Fruit fly (Drosophila melanogaster): ENCODE data around the gene CG31091.

The CG31091 gene

dm6 chr3R:25880971-25881809, 18.5 kb upstream of the CG31091 start, which contains the start of gene Tsp96F (continued):
- 0 out of 3 replicates have a peak, but pooled peaks have one; percentile 9 for TF ChIP-seq ken (GFP tag; IDR thresholded peaks at IDR 0.05)
- TF ChIP-seq ato (GFP tag; IDR thresholded peaks at IDR 0.05; ENCODE audit: partially characterized antibody) = peak; percentile 13; the same call in 1 of the 2 replicates
- peak; percentile 63 for TF ChIP-seq Scr (GFP tag; IDR thresholded peaks at IDR 0.05; ENCODE audit: partially characterized antibody)
- peak; percentile 4 for TF ChIP-seq CG15696 (tag; optimal IDR thresholded peaks at IDR 0.05)
- TF ChIP-seq Jarid2 (GFP tag; optimal IDR thresholded peaks at IDR 0.05) = peak; percentile 31
- peak; percentile 35 for TF ChIP-seq CG17568 (GFP tag; optimal IDR thresholded peaks at IDR 0.05)
- TF ChIP-seq CG2712 (tag; optimal IDR thresholded peaks at IDR 0.05) = peak; percentile 7
- no peak for TF ChIP-seq CG3726 (GFP tag; IDR thresholded peaks at IDR 0.05)
- no peak for TF ChIP-seq CG4730 (GFP tag; IDR thresholded peaks at IDR 0.05)
- peak; percentile 71 for TF ChIP-seq Bgb (GFP tag; IDR thresholded peaks at IDR 0.05; ENCODE audit: partially characterized antibody)
- no peak for TF ChIP-seq CG18011 (GFP tag; optimal IDR thresholded peaks at IDR 0.05)
- peak; percentile 76 for TF ChIP-seq Sry-δ (GFP tag; optimal IDR thresholded peaks at IDR 0.05)
- TF ChIP-seq mld (GFP tag; IDR thresholded peaks at IDR 0.05; ENCODE audit: partially characterized antibody) = no peak
- TF ChIP-seq Gug (GFP tag; IDR thresholded peaks at IDR 0.05) = no peak
- TF ChIP-seq CG7928 (GFP tag; optimal IDR thresholded peaks at IDR 0.05) = no peak
- no peak for TF ChIP-seq Mad (GFP tag; optimal IDR thresholded peaks at IDR 0.05)
- no peak for TF ChIP-seq Antp (GFP tag; optimal IDR thresholded peaks at IDR 0.05)
- no peak for TF ChIP-seq CG11247 (GFP tag; IDR thresholded peaks at IDR 0.05)
- TF ChIP-seq CG13424 (tag; optimal IDR thresholded peaks at IDR 0.05) = no peak
- TF ChIP-seq fd102C (GFP tag; optimal IDR thresholded peaks at IDR 0.05) = peak; percentile 14
- TF ChIP-seq CG7271 (tag; optimal IDR thresholded peaks at IDR 0.05) = peak; percentile 31
- no peak for TF ChIP-seq sqz (GFP tag; optimal IDR thresholded peaks at IDR 0.05)
- peak in 1 of 3 experiments; percentile 38 for TF ChIP-seq Stat92E (GFP tag; optimal IDR thresholded peaks at IDR 0.05)
- TF ChIP-seq CG33557 (GFP tag; optimal IDR thresholded peaks at IDR 0.05) = no peak
- TF ChIP-seq CG5245 (GFP tag; optimal IDR thresholded peaks at IDR 0.05) = no peak
- TF ChIP-seq CG3281 (GFP tag; optimal IDR thresholded peaks at IDR 0.05) = no peak
- TF ChIP-seq MESR4 (GFP tag; optimal IDR thresholded peaks at IDR 0.05) = peak; percentile 81
- no peak for TF ChIP-seq maf-S (GFP tag; optimal IDR thresholded peaks at IDR 0.05)
- no peak for TF ChIP-seq CG30431 (GFP tag; optimal IDR thresholded peaks at IDR 0.05)
- TF ChIP-seq CG2116 (GFP tag; optimal IDR thresholded peaks at IDR 0.05) = peak; percentile 32
- peak; percentile 32 for TF ChIP-seq CG10267 (tag; optimal IDR thresholded peaks at IDR 0.05)
- no peak for TF ChIP-seq CG4424 (GFP tag; optimal IDR thresholded peaks at IDR 0.05)
- TF ChIP-seq p53 (GFP tag; optimal IDR thresholded peaks at IDR 0.05) = no peak
- no peak for TF ChIP-seq fd3F (GFP tag; optimal IDR thresholded peaks at IDR 0.05)
- TF ChIP-seq pfk (GFP tag; optimal IDR thresholded peaks at IDR 0.05) = peak; percentile 10
- TF ChIP-seq Med (GFP tag) = peak; percentile 83
- TF ChIP-seq CG1602 (GFP tag; optimal IDR thresholded peaks at IDR 0.05) = no peak
- peak; percentile 3 for TF ChIP-seq NfI (GFP tag; optimal IDR thresholded peaks at IDR 0.05)
- TF ChIP-seq kah (GFP tag; optimal IDR thresholded peaks at IDR 0.05) = peak; percentile 40
- TF ChIP-seq CG18262 (tag; optimal IDR thresholded peaks at IDR 0.05) = no peak
- TF ChIP-seq lola (GFP tag; optimal IDR thresholded peaks at IDR 0.05) = no peak
- no peak for TF ChIP-seq oc (tag; optimal IDR thresholded peaks at IDR 0.05)
- no peak for TF ChIP-seq emc (GFP tag; optimal IDR thresholded peaks at IDR 0.05)
- no peak for TF ChIP-seq CG31365 (tag; optimal IDR thresholded peaks at IDR 0.05)
- TF ChIP-seq CG15479 (GFP tag; optimal IDR thresholded peaks at IDR 0.05) = no peak
- TF ChIP-seq tap (tag; optimal IDR thresholded peaks at IDR 0.05) = no peak
- TF ChIP-seq Ets65A (GFP tag) = no peak
- TF ChIP-seq CG3847 (GFP tag; IDR thresholded peaks at IDR 0.05) = peak; percentile 38; the same call in 1 of the 2 replicates
